Fruit fly (Drosophila melanogaster) whole organism, adult: ENCODE data around the gene CG4537.

Experiments
- CG14711 ChIP-seq: fragments of 200-800 bp; sonication (Bioruptor generic); optimal IDR thresholded peaks from 2 replicates; lab custom pipeline; 2018; ENCODE audit warnings: missing biosample characterization, mild to moderate bottlenecking, missing genetic modification characterization, moderate library complexity
- CG5204 ChIP-seq: fragments of 200-800 bp; sonication (Bioruptor generic); optimal IDR thresholded peaks from 2 replicates; lab custom pipeline; 2016; ENCODE audit warnings: missing biosample characterization, missing genetic modification characterization
- CG7101 ChIP-seq: fragments of 200-800 bp; sonication (Bioruptor generic); optimal IDR thresholded peaks from 2 replicates; lab custom pipeline; 2018; ENCODE audit warnings: missing biosample characterization, mild to moderate bottlenecking, missing genetic modification characterization, moderate library complexity
- Clk ChIP-seq: fragments of 200-800 bp; sonication (Bioruptor generic); optimal IDR thresholded peaks from 2 replicates; lab custom pipeline; 2017; ENCODE audit warnings: missing biosample characterization, missing genetic modification characterization
- Mnt ChIP-seq: fragments of 200-800 bp; sonication (Bioruptor generic); optimal IDR thresholded peaks from 2 replicates; lab custom pipeline; 2016; ENCODE audit warnings: missing biosample characterization, mild to moderate bottlenecking, missing genetic modification characterization
- bab1 ChIP-seq: fragments of 200-800 bp; sonication (Bioruptor generic); optimal IDR thresholded peaks from 3 replicates; lab custom pipeline; 2019; ENCODE audit warnings: missing biosample characterization, mild to moderate bottlenecking, missing genetic modification characterization, moderate library complexity
- tj ChIP-seq: fragments of 200-800 bp; sonication (Bioruptor generic); optimal IDR thresholded peaks from 3 replicates; lab custom pipeline; 2017; ENCODE audit warnings: missing biosample characterization, mild to moderate bottlenecking, missing genetic modification characterization, moderate library complexity
- toe ChIP-seq: fragments of 200-800 bp; sonication (Bioruptor generic); optimal IDR thresholded peaks from 2 replicates; lab custom pipeline; 2016; ENCODE audit warnings: missing biosample characterization, missing genetic modification characterization

DNA sequence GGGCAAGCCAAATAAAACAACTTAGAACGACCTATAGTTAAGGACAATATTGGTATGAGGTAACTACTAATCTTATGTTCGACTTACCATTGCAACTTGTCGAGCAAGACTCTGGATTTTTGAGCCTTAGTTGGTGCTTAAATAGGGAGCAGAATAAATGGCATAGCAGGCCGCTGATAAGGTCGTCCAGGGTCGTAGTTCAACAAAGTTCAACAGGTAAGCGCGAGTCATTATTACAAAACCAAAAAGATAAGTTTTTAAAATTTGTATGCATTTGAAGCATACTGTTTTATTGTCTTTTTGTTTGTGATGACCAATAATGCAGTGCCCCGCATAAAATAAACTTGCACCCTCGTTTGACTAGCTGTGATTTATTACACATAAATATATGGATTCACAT is 12.3 kb downstream of the CG4537 start, which contains the start of gene Muc30E:
- TF ChIP-seq tj (no peak), CG5204 (GFP tag; lab: Kevin White, UChicago) (no peak), toe (GFP tag; lab: Kevin White, UChicago) (no peak), CG7101 (tag; lab: Kevin White, UChicago) (no peak), Clk (GFP tag; lab: Kevin White, UChicago) (no peak), bab1 (no peak), CG14711 (no peak), Mnt (GFP tag; lab: Kevin White, UChicago) (no peak)
